Fruit fly (Drosophila melanogaster): ENCODE data around the gene dre4.

dm6 chr3L:1868841-1869240 is 7.3 kb downstream of the dre4 start:
- TF ChIP-seq CG14655 (GFP tag; optimal IDR thresholded peaks at IDR 0.05) (no peak), CG9948 (tag; optimal IDR thresholded peaks at IDR 0.05) (peak; percentile 30), CG17806 (tag; optimal IDR thresholded peaks at IDR 0.05) (peak; percentile 26), rn (GFP tag; IDR thresholded peaks at IDR 0.05) (no peak), CG32121 (GFP tag; IDR thresholded peaks at IDR 0.05) (peak; percentile 29; the same call in 1 of the 2 replicates), gl (tag; optimal IDR thresholded peaks at IDR 0.05) (no peak), EcR (GFP tag; optimal IDR thresholded peaks at IDR 0.05) (no peak)
